Fruit fly (Drosophila melanogaster) whole organism, embryonic: ENCODE measurements around the gene Cyp40.

Experiments used
- Bgb ChIP-seq: fragments of 200-800 bp; sonication (Bioruptor generic); IDR thresholded peaks from 2 replicates; pipeline ENCODE4 v1.3.6; 2022; ENCODE audit warnings: missing biosample characterization, missing genetic modification characterization; ENCODE audit not compliant: partially characterized antibody
- CG10274 ChIP-seq: fragments of 200-800 bp; sonication (Bioruptor generic); optimal IDR thresholded peaks from 3 replicates; lab custom pipeline; 2017; ENCODE audit warnings: missing biosample characterization, mild to moderate bottlenecking, missing genetic modification characterization
- CG12071 ChIP-seq: fragments of 200-800 bp; sonication (Bioruptor generic); optimal IDR thresholded peaks from 3 replicates; lab custom pipeline; 2018; ENCODE audit warnings: missing biosample characterization, mild to moderate bottlenecking, missing genetic modification characterization
- CG14965 ChIP-seq: fragments of 200-800 bp; sonication (Bioruptor generic); optimal IDR thresholded peaks from 2 replicates; lab custom pipeline; 2016; ENCODE audit warnings: missing biosample characterization, missing genetic modification characterization, borderline replicate concordance
- CG15479 ChIP-seq: fragments of 200-800 bp; sonication (Bioruptor generic); optimal IDR thresholded peaks from 3 replicates; lab custom pipeline; 2019; ENCODE audit warnings: missing biosample characterization, mild to moderate bottlenecking, missing genetic modification characterization, moderate library complexity
- CG17359 ChIP-seq: fragments of 200-800 bp; sonication (Bioruptor generic); optimal IDR thresholded peaks from 3 replicates; lab custom pipeline; 2018; ENCODE audit warnings: missing biosample characterization, mild to moderate bottlenecking, missing genetic modification characterization, moderate library complexity
- CG2129 ChIP-seq: fragments of 200-800 bp; sonication (Bioruptor generic); IDR thresholded peaks from 2 replicates; pipeline ENCODE4 v1.3.6; 2022; ENCODE audit warnings: missing biosample characterization, missing genetic modification characterization; ENCODE audit not compliant: partially characterized antibody
- CG2202 ChIP-seq: fragments of 200-800 bp; sonication (Bioruptor generic); optimal IDR thresholded peaks from 2 replicates; lab custom pipeline; 2018; ENCODE audit warnings: missing biosample characterization, mild to moderate bottlenecking, missing genetic modification characterization
- CG2875 ChIP-seq: fragments of 200-800 bp; sonication (Bioruptor generic); optimal IDR thresholded peaks from 2 replicates; lab custom pipeline; 2017; ENCODE audit warnings: missing biosample characterization, mild to moderate bottlenecking, missing genetic modification characterization, missing genetic modification reagents
- CG30020 ChIP-seq: fragments of 200-800 bp; optimal IDR thresholded peaks from 2 replicates; lab custom pipeline; 2019; ENCODE audit warnings: missing biosample characterization, mild to moderate bottlenecking, missing genetic modification characterization, moderate library complexity
- CG31388 ChIP-seq: fragments of 200-800 bp; sonication (Bioruptor generic); optimal IDR thresholded peaks from 2 replicates; lab custom pipeline; 2016; ENCODE audit warnings: missing biosample characterization, missing genetic modification characterization
- CG6791 ChIP-seq: fragments of 200-800 bp; sonication (Bioruptor generic); IDR thresholded peaks from 3 replicates; pipeline ENCODE4 v1.3.6; 2022; ENCODE audit warnings: missing biosample characterization, missing genetic modification characterization; ENCODE audit not compliant: partially characterized antibody
- CG7271 ChIP-seq: fragments of 200-800 bp; sonication (Bioruptor generic); optimal IDR thresholded peaks from 2 replicates; lab custom pipeline; 2018; ENCODE audit warnings: missing biosample characterization, mild to moderate bottlenecking, missing genetic modification characterization, moderate library complexity
- CG7357 ChIP-seq: fragments of 200-800 bp; sonication (Bioruptor generic); IDR thresholded peaks from 3 replicates; pipeline ENCODE4 v1.3.6; 2022; ENCODE audit warnings: missing biosample characterization, missing genetic modification characterization
- CG7745 ChIP-seq: fragments of 200-800 bp; sonication (Bioruptor generic); optimal IDR thresholded peaks from 2 replicates; lab custom pipeline; 2018; ENCODE audit warnings: missing biosample characterization, mild to moderate bottlenecking, missing genetic modification characterization, moderate library complexity
- CG7786 ChIP-seq: fragments of 200-800 bp; sonication (Bioruptor generic); optimal IDR thresholded peaks from 2 replicates; lab custom pipeline; 2016; ENCODE audit warnings: missing biosample characterization, missing genetic modification characterization
- CG8478 ChIP-seq: fragments of >200 bp; optimal IDR thresholded peaks from 2 replicates; lab custom pipeline; 2018
- CHES-1-like ChIP-seq: fragments of 200-800 bp; sonication (Bioruptor generic); optimal IDR thresholded peaks from 2 replicates; lab custom pipeline; 2016; ENCODE audit warnings: missing biosample characterization, missing genetic modification characterization
- CTCF ChIP-seq: fragments of 200-800 bp; sonication (Bioruptor generic); optimal IDR thresholded peaks from 2 replicates; lab custom pipeline; 2017; ENCODE audit warnings: missing biosample characterization, mild to moderate bottlenecking, missing genetic modification characterization, moderate library complexity
- Doc3 ChIP-seq: fragments of 200-800 bp; sonication (Bioruptor generic); IDR thresholded peaks from 3 replicates; pipeline ENCODE4 v1.3.6; 2022; ENCODE audit warnings: missing biosample characterization, missing genetic modification characterization; ENCODE audit not compliant: partially characterized antibody
- Fer3 ChIP-seq: fragments of 200-800 bp; sonication (Bioruptor generic); optimal IDR thresholded peaks from 2 replicates; lab custom pipeline; 2018; ENCODE audit warnings: missing biosample characterization, mild to moderate bottlenecking, missing genetic modification characterization, moderate library complexity
- H2.0 ChIP-seq: fragments of 200-800 bp; sonication (Bioruptor generic); IDR thresholded peaks from 2 replicates; pipeline ENCODE4 v1.3.6; 2022; ENCODE audit warnings: missing biosample characterization, missing genetic modification characterization
- HHEX ChIP-seq: fragments of 200-800 bp; sonication (Bioruptor generic); optimal IDR thresholded peaks from 3 replicates; lab custom pipeline; 2017; ENCODE audit warnings: missing biosample characterization, mild to moderate bottlenecking, missing genetic modification characterization, missing genetic modification reagents
- Hey ChIP-seq: fragments of 200-800 bp; sonication (Bioruptor generic); optimal IDR thresholded peaks from 3 replicates; lab custom pipeline; 2018; ENCODE audit warnings: missing biosample characterization, mild to moderate bottlenecking, missing genetic modification characterization
- Hr3 ChIP-seq: fragments of 200-800 bp; sonication (Bioruptor generic); optimal IDR thresholded peaks from 3 replicates; lab custom pipeline; 2016; ENCODE audit warnings: missing biosample characterization, missing genetic modification characterization
- Kr ChIP-seq: fragments of 200-800 bp; sonication (Bioruptor generic); optimal IDR thresholded peaks from 2 replicates; lab custom pipeline; 2017; ENCODE audit warnings: missing biosample characterization, mild to moderate bottlenecking, missing genetic modification characterization
- MESR4 ChIP-seq: fragments of 200-800 bp; sonication (Bioruptor generic); optimal IDR thresholded peaks from 2 replicates; lab custom pipeline; 2018; ENCODE audit warnings: missing biosample characterization, mild to moderate bottlenecking, missing genetic modification characterization, moderate library complexity
- Myb ChIP-seq: fragments of 200-800 bp; sonication (Bioruptor generic); optimal IDR thresholded peaks from 2 replicates; lab custom pipeline; 2016; ENCODE audit warnings: missing biosample characterization, missing genetic modification characterization
- NK7.1 ChIP-seq: fragments of 200-800 bp; sonication (Bioruptor generic); optimal IDR thresholded peaks from 3 replicates; lab custom pipeline; 2016; ENCODE audit warnings: missing biosample characterization, missing genetic modification characterization
- Side ChIP-seq: fragments of 200-800 bp; sonication (Bioruptor generic); optimal IDR thresholded peaks from 2 replicates; lab custom pipeline; 2016; ENCODE audit warnings: missing biosample characterization, missing genetic modification characterization
- Spps ChIP-seq: fragments of 200-800 bp; sonication (Bioruptor generic); optimal IDR thresholded peaks from 2 replicates; lab custom pipeline; 2018; ENCODE audit warnings: missing biosample characterization, mild to moderate bottlenecking, missing genetic modification characterization
- Sry-δ ChIP-seq: fragments of 200-800 bp; sonication (Bioruptor generic); optimal IDR thresholded peaks from 2 replicates; lab custom pipeline; 2016; ENCODE audit warnings: missing biosample characterization, missing genetic modification characterization
- Stat92E ChIP-seq, 3 experiments: fragments of >200 bp in 2 of 3; fragments of 200-800 bp in 1 of 3; sonication (Bioruptor generic) in 1 of 3; optimal IDR thresholded peaks; 2 replicates each; lab custom pipeline; 2017 to 2019; ENCODE audit warnings: missing biosample characterization in 3 of 3, missing genetic modification characterization in 3 of 3, mild to moderate bottlenecking in 1 of 3, moderate library complexity in 1 of 3
- Xbp1 ChIP-seq: fragments of 200-800 bp; sonication (Bioruptor generic); optimal IDR thresholded peaks from 3 replicates; lab custom pipeline; 2016; ENCODE audit warnings: missing biosample characterization, mild to moderate bottlenecking, missing genetic modification characterization
- ara ChIP-seq: fragments of 200-800 bp; sonication (Bioruptor generic); IDR thresholded peaks from 2 replicates; pipeline ENCODE4 v1.3.6; 2022; ENCODE audit warnings: missing biosample characterization, missing genetic modification characterization
- br ChIP-seq: fragments of >200 bp; optimal IDR thresholded peaks from 2 replicates; lab custom pipeline; 2017
- btn ChIP-seq: fragments of 200-800 bp; sonication (Bioruptor generic); optimal IDR thresholded peaks from 2 replicates; lab custom pipeline; 2016; ENCODE audit warnings: missing biosample characterization, missing genetic modification characterization
- dm ChIP-seq: fragments of 200-800 bp; sonication (Bioruptor generic); optimal IDR thresholded peaks from 3 replicates; lab custom pipeline; 2016; ENCODE audit warnings: missing biosample characterization, missing genetic modification characterization
- exex ChIP-seq: fragments of 200-800 bp; sonication (Bioruptor generic); optimal IDR thresholded peaks from 4 replicates; lab custom pipeline; 2018; ENCODE audit warnings: missing biosample characterization, mild to moderate bottlenecking, missing genetic modification characterization, moderate library complexity
- fd3F ChIP-seq: fragments of 200-800 bp; sonication (Bioruptor generic); optimal IDR thresholded peaks from 2 replicates; lab custom pipeline; 2018; ENCODE audit warnings: missing biosample characterization, mild to moderate bottlenecking, missing genetic modification characterization, moderate library complexity
- fd64A ChIP-seq: fragments of 200-800 bp; sonication (Bioruptor generic); optimal IDR thresholded peaks from 3 replicates; lab custom pipeline; 2018; ENCODE audit warnings: missing biosample characterization, mild to moderate bottlenecking, missing genetic modification characterization
- fru ChIP-seq: fragments of >200 bp; optimal IDR thresholded peaks from 2 replicates; lab custom pipeline; 2017
- gsb-n ChIP-seq: fragments of 200-800 bp; sonication (Bioruptor generic); optimal IDR thresholded peaks from 3 replicates; lab custom pipeline; 2018; ENCODE audit warnings: missing biosample characterization, mild to moderate bottlenecking, missing genetic modification characterization
- kay ChIP-seq: fragments of 200-800 bp; sonication (Bioruptor generic); optimal IDR thresholded peaks from 2 replicates; lab custom pipeline; 2016; ENCODE audit warnings: missing biosample characterization, missing genetic modification characterization
- luna ChIP-seq: fragments of 200-800 bp; sonication (Bioruptor generic); optimal IDR thresholded peaks from 2 replicates; lab custom pipeline; 2016; ENCODE audit warnings: missing biosample characterization, missing genetic modification characterization
- maf-S ChIP-seq: fragments of 200-800 bp; sonication (Bioruptor generic); optimal IDR thresholded peaks from 2 replicates; lab custom pipeline; 2016; ENCODE audit warnings: missing biosample characterization, missing genetic modification characterization
- nerfin-2 ChIP-seq: fragments of 200-800 bp; sonication (Bioruptor generic); IDR thresholded peaks from 2 replicates; pipeline ENCODE4 v1.3.6; 2022; ENCODE audit warnings: missing biosample characterization, missing genetic modification characterization; ENCODE audit not compliant: partially characterized antibody
- oc ChIP-seq: fragments of 200-800 bp; sonication (Bioruptor generic); optimal IDR thresholded peaks from 2 replicates; lab custom pipeline; 2018; ENCODE audit warnings: missing biosample characterization, mild to moderate bottlenecking, missing genetic modification characterization, moderate library complexity
- sc ChIP-seq, 3 experiments: fragments of >200 bp in 2 of 3; fragments of 200-800 bp in 1 of 3; sonication (Bioruptor generic) in 1 of 3; optimal IDR thresholded peaks; 2 replicates in 2 of 3; 3 replicates in 1 of 3; lab custom pipeline; 2017; ENCODE audit warnings: mild to moderate bottlenecking in 1 of 3, missing biosample characterization in 1 of 3, missing genetic modification characterization in 1 of 3, missing genetic modification reagents in 1 of 3
- sob ChIP-seq: fragments of 200-800 bp; sonication (Bioruptor generic); IDR thresholded peaks from 2 replicates; pipeline ENCODE4 v1.3.6; 2022; ENCODE audit warnings: missing biosample characterization, missing genetic modification characterization
- tna ChIP-seq: fragments of 200-800 bp; sonication (Bioruptor generic); IDR thresholded peaks from 2 replicates; pipeline ENCODE4 v1.3.6; 2022; ENCODE audit warnings: missing biosample characterization, missing genetic modification characterization; ENCODE audit not compliant: partially characterized antibody
- z ChIP-seq: fragments of 200-800 bp; sonication (Bioruptor generic); IDR thresholded peaks from 3 replicates; pipeline ENCODE4 v1.3.6; 2022; ENCODE audit warnings: missing biosample characterization, missing genetic modification characterization

Cyp40 gene

DNA sequence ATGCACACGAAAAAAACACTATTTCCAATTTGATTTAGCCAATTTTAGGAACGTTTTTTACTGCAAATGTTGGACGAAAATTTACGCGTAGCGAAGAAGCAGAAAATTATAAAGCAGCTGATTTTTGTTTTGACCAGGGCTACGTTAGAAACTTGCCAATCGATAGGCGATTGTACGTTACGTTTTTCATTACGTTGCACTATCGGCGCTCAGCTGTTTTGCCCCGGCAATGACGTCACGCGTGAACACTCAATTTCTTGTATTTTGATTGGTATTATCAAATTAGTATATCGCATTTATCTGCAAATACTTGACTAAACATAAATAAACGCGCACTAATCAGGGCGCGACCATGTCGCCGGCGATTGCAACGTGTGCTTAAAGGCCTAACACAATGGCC is 50.5 kb downstream of the Cyp40 start, which contains the start of the genes fry and CG16717 (continued):
- no peak for TF ChIP-seq CG15479
- TF ChIP-seq CG8478 (lab: Kevin White, UChicago): no peak
- TF ChIP-seq NK7.1 (GFP tag; lab: Kevin White, UChicago): no peak
- peak; percentile 68; the same call in 1 of the 2 replicates for TF ChIP-seq Bgb (GFP tag; lab: Robert Waterston, UW)
- no peak for TF ChIP-seq HHEX (GFP tag; lab: Kevin White, UChicago)
- TF ChIP-seq CG7271: no peak
- TF ChIP-seq tna (GFP tag; lab: Robert Waterston, UW): no peak
- TF ChIP-seq Myb (GFP tag; lab: Kevin White, UChicago): no peak
- TF ChIP-seq CG2129: peak; percentile 25; the same call in 1 of the 2 replicates
- TF ChIP-seq exex (tag; lab: Kevin White, UChicago): peak; percentile 68
- no peak for TF ChIP-seq sc (optimal IDR thresholded peaks at IDR 0.05; lab: Kevin White, UChicago)
- TF ChIP-seq sc (GFP tag; optimal IDR thresholded peaks at IDR 0.05; lab: Kevin White, UChicago): no peak
- TF ChIP-seq CG10274: no peak
- no peak for TF ChIP-seq H2.0 (GFP tag; lab: Robert Waterston, UW)
- no peak for TF ChIP-seq dm (GFP tag; lab: Kevin White, UChicago)
- no peak for TF ChIP-seq CG17359 (tag; lab: Kevin White, UChicago)
- TF ChIP-seq CG2202 (tag; lab: Kevin White, UChicago): no peak
- no peak for TF ChIP-seq Xbp1 (GFP tag; lab: Kevin White, UChicago)
- no peak for TF ChIP-seq ara (GFP tag; lab: Robert Waterston, UW)
- peak; percentile 26 for TF ChIP-seq Sry-δ (GFP tag; lab: Kevin White, UChicago)
- no peak for TF ChIP-seq CG2875 (GFP tag; lab: Kevin White, UChicago)
- no peak for TF ChIP-seq br (lab: Kevin White, UChicago)
- TF ChIP-seq CTCF (GFP tag; lab: Kevin White, UChicago): no peak
- no peak for TF ChIP-seq Stat92E (GFP tag; optimal IDR thresholded peaks at IDR 0.05; lab: Kevin White, UChicago)
- no peak for TF ChIP-seq Fer3 (tag; lab: Kevin White, UChicago)
- TF ChIP-seq CG7357 (GFP tag; lab: Robert Waterston, UW): no peak
- TF ChIP-seq MESR4 (GFP tag; lab: Kevin White, UChicago): peak; percentile 29
- TF ChIP-seq Spps (tag; lab: Kevin White, UChicago): no peak
- TF ChIP-seq CG7745 (tag; lab: Kevin White, UChicago): peak; percentile 99
- no peak for TF ChIP-seq CG30020 (tag; lab: Kevin White, UChicago)
- no peak for TF ChIP-seq Hey (tag; lab: Kevin White, UChicago)
- no peak for TF ChIP-seq oc (tag; lab: Kevin White, UChicago)
- TF ChIP-seq CG14965 (GFP tag; lab: Kevin White, UChicago): no peak
- TF ChIP-seq maf-S (GFP tag; lab: Kevin White, UChicago): no peak
- no peak for TF ChIP-seq Side
- TF ChIP-seq btn: no peak
- no peak for TF ChIP-seq sob (GFP tag; lab: Robert Waterston, UW)
- TF ChIP-seq fd3F (GFP tag; lab: Kevin White, UChicago): no peak
- no peak for TF ChIP-seq nerfin-2 (GFP tag; lab: Robert Waterston, UW)
- no peak for TF ChIP-seq z (GFP tag; lab: Robert Waterston, UW)
- TF ChIP-seq fd64A: no peak
- TF ChIP-seq CHES-1-like (GFP tag; lab: Kevin White, UChicago): no peak
- no peak for TF ChIP-seq CG7786 (GFP tag; lab: Kevin White, UChicago)
- peak; percentile 67 for TF ChIP-seq CG6791 (GFP tag; lab: Robert Waterston, UW)
- no peak for TF ChIP-seq luna (GFP tag; lab: Kevin White, UChicago)
- no peak for TF ChIP-seq fru (lab: Kevin White, UChicago)
- TF ChIP-seq Hr3 (GFP tag; lab: Kevin White, UChicago): no peak
- no peak for TF ChIP-seq CG12071
- peak; percentile 69 for TF ChIP-seq Doc3 (GFP tag; lab: Robert Waterston, UW)
- TF ChIP-seq gsb-n (tag; lab: Kevin White, UChicago): no peak
- no peak for TF ChIP-seq Kr
- no peak for TF ChIP-seq CG31388 (GFP tag; lab: Kevin White, UChicago)
- no peak for TF ChIP-seq kay (GFP tag; lab: Kevin White, UChicago)
